Fruit fly (Drosophila melanogaster) whole organism, embryonic: Measurements from ENCODE around the gene stumps.

ENCODE experiments used
- ATbp ChIP-seq: fragments of 200-800 bp; sonication (Bioruptor generic); optimal IDR thresholded peaks from 2 replicates; lab custom pipeline; 2017; ENCODE audit warnings: missing biosample characterization, mild to moderate bottlenecking, missing genetic modification characterization, missing genetic modification reagents
- Atf3 ChIP-seq: fragments of 200-800 bp; sonication (Bioruptor generic); optimal IDR thresholded peaks from 3 replicates; lab custom pipeline; 2016; ENCODE audit warnings: missing biosample characterization, missing genetic modification characterization
- Atf6 ChIP-seq: fragments of 200-800 bp; sonication (Bioruptor generic); IDR thresholded peaks from 2 replicates; pipeline ENCODE4 v1.3.6; 2022; ENCODE audit warnings: missing biosample characterization, missing genetic modification characterization
- Awh ChIP-seq: fragments of 200-800 bp; sonication (Bioruptor generic); IDR thresholded peaks from 2 replicates; pipeline ENCODE4, ENCODE4 v1.3.6; 2022; ENCODE audit warnings: missing biosample characterization, missing genetic modification characterization
- BEAF-32 ChIP-seq: fragments of 200-800 bp; sonication (Bioruptor generic); optimal IDR thresholded peaks from 3 replicates; lab custom pipeline; 2017; ENCODE audit warnings: missing biosample characterization, missing genetic modification characterization, mild to moderate bottlenecking, moderate library complexity, missing genetic modification reagents
- BtbVII ChIP-seq: fragments of 200-800 bp; sonication (Bioruptor generic); optimal IDR thresholded peaks from 3 replicates; lab custom pipeline; 2017; ENCODE audit warnings: missing biosample characterization, mild to moderate bottlenecking, missing genetic modification characterization
- C15 ChIP-seq: fragments of 200-800 bp; sonication (Bioruptor generic); IDR thresholded peaks from 3 replicates; pipeline ENCODE4 v1.3.6; 2022; ENCODE audit warnings: missing biosample characterization, missing genetic modification characterization
- CG10321 ChIP-seq: fragments of 200-800 bp; sonication (Bioruptor generic); IDR thresholded peaks from 2 replicates; pipeline ENCODE4 v1.3.6; 2022; ENCODE audit warnings: missing biosample characterization, missing genetic modification characterization
- CG10565 ChIP-seq: fragments of 200-800 bp; sonication (Bioruptor generic); optimal IDR thresholded peaks from 3 replicates; lab custom pipeline; 2016; ENCODE audit warnings: missing biosample characterization, mild to moderate bottlenecking, missing genetic modification characterization
- CG11723 ChIP-seq: fragments of 200-800 bp; sonication (Bioruptor generic); optimal IDR thresholded peaks from 2 replicates; lab custom pipeline; 2017; ENCODE audit warnings: missing biosample characterization, mild to moderate bottlenecking, missing genetic modification characterization
- CG12236 ChIP-seq: fragments of 200-800 bp; sonication (Bioruptor generic); optimal IDR thresholded peaks from 2 replicates; lab custom pipeline; 2016; ENCODE audit warnings: missing biosample characterization, missing genetic modification characterization
- CG14014 ChIP-seq: fragments of 200-800 bp; sonication (Bioruptor generic); IDR thresholded peaks from 2 replicates; pipeline ENCODE4 v1.3.6; 2022; ENCODE audit warnings: missing biosample characterization, missing genetic modification characterization
- CG14050 ChIP-seq: fragments of 200-800 bp; sonication (Bioruptor generic); IDR thresholded peaks from 3 replicates; pipeline ENCODE4 v1.3.6; 2022; ENCODE audit warnings: missing biosample characterization, missing genetic modification characterization
- CG17359 ChIP-seq: fragments of 200-800 bp; sonication (Bioruptor generic); optimal IDR thresholded peaks from 3 replicates; lab custom pipeline; 2018; ENCODE audit warnings: missing biosample characterization, mild to moderate bottlenecking, missing genetic modification characterization, moderate library complexity
- CG18599 ChIP-seq: fragments of 200-800 bp; sonication (Bioruptor generic); optimal IDR thresholded peaks from 3 replicates; lab custom pipeline; 2017; ENCODE audit warnings: missing biosample characterization, missing genetic modification characterization, mild to moderate bottlenecking, moderate library complexity, missing genetic modification reagents
- CG3407 ChIP-seq: fragments of 200-800 bp; sonication (Bioruptor generic); optimal IDR thresholded peaks from 2 replicates; lab custom pipeline; 2018; ENCODE audit warnings: missing biosample characterization, mild to moderate bottlenecking, missing genetic modification characterization
- CG34224 ChIP-seq: fragments of 200-800 bp; sonication (Bioruptor generic); IDR thresholded peaks from 3 replicates; pipeline ENCODE4 v1.3.6; 2022; ENCODE audit warnings: missing biosample characterization, missing genetic modification characterization; ENCODE audit not compliant: partially characterized antibody
- CG3838 ChIP-seq: fragments of 200-800 bp; sonication (Bioruptor generic); optimal IDR thresholded peaks from 3 replicates; lab custom pipeline; 2016; ENCODE audit warnings: missing biosample characterization, missing genetic modification characterization
- CG4328 ChIP-seq: fragments of 200-800 bp; sonication (Bioruptor generic); optimal IDR thresholded peaks from 3 replicates; lab custom pipeline; 2017; ENCODE audit warnings: missing biosample characterization, missing genetic modification reagents, missing genetic modification characterization
- CG6791 ChIP-seq: fragments of 200-800 bp; sonication (Bioruptor generic); IDR thresholded peaks from 3 replicates; pipeline ENCODE4 v1.3.6; 2022; ENCODE audit warnings: missing biosample characterization, missing genetic modification characterization; ENCODE audit not compliant: partially characterized antibody
- CG7372 ChIP-seq: fragments of 200-800 bp; sonication (Bioruptor generic); IDR thresholded peaks from 2 replicates; pipeline ENCODE4 v1.3.6; 2022; ENCODE audit warnings: missing biosample characterization, missing genetic modification characterization
- CG7786 ChIP-seq: fragments of 200-800 bp; sonication (Bioruptor generic); optimal IDR thresholded peaks from 2 replicates; lab custom pipeline; 2016; ENCODE audit warnings: missing biosample characterization, missing genetic modification characterization
- CG7839 ChIP-seq: fragments of 200-800 bp; sonication (Bioruptor generic); optimal IDR thresholded peaks from 3 replicates; lab custom pipeline; 2018; ENCODE audit warnings: missing biosample characterization, mild to moderate bottlenecking, missing genetic modification characterization, moderate library complexity
- CG9437 ChIP-seq: fragments of 200-800 bp; sonication (Bioruptor generic); optimal IDR thresholded peaks from 2 replicates; lab custom pipeline; 2018; ENCODE audit warnings: missing biosample characterization, mild to moderate bottlenecking, missing genetic modification characterization
- D ChIP-seq, 2 experiments: fragments of 200-800 bp in 1 of 2; fragments of >200 bp in 1 of 2; sonication (Bioruptor generic) in 1 of 2; optimal IDR thresholded peaks; 2 replicates in 1 of 2; 3 replicates in 1 of 2; lab custom pipeline; 2017; ENCODE audit warnings: mild to moderate bottlenecking in 1 of 2, missing biosample characterization in 1 of 2, missing genetic modification characterization in 1 of 2, missing genetic modification reagents in 1 of 2
- D19B ChIP-seq: fragments of 200-800 bp; sonication (Bioruptor generic); optimal IDR thresholded peaks from 2 replicates; lab custom pipeline; 2017; ENCODE audit warnings: missing biosample characterization, mild to moderate bottlenecking, missing genetic modification characterization
- Fer2 ChIP-seq: fragments of 200-800 bp; sonication (Bioruptor generic); optimal IDR thresholded peaks from 2 replicates; lab custom pipeline; 2018; ENCODE audit warnings: missing biosample characterization, mild to moderate bottlenecking, missing genetic modification characterization, moderate library complexity
- H2.0 ChIP-seq: fragments of 200-800 bp; sonication (Bioruptor generic); IDR thresholded peaks from 2 replicates; pipeline ENCODE4 v1.3.6; 2022; ENCODE audit warnings: missing biosample characterization, missing genetic modification characterization
- Lhr ChIP-seq: fragments of 200-800 bp; sonication (Bioruptor generic); optimal IDR thresholded peaks from 3 replicates; lab custom pipeline; 2017; ENCODE audit warnings: mild to moderate bottlenecking, missing biosample characterization, missing genetic modification reagents, missing genetic modification characterization
- Lpt ChIP-seq: fragments of >200 bp; optimal IDR thresholded peaks from 2 replicates; lab custom pipeline; 2018; ENCODE audit warnings: missing biosample characterization, missing genetic modification characterization
- MBD-R2 ChIP-seq: fragments of 200-800 bp; sonication (Bioruptor generic); IDR thresholded peaks from 2 replicates; pipeline ENCODE4 v1.3.6; 2022; ENCODE audit warnings: missing biosample characterization, missing genetic modification characterization
- NC2β ChIP-seq: fragments of 200-800 bp; sonication (Bioruptor generic); optimal IDR thresholded peaks from 2 replicates; lab custom pipeline; 2016; ENCODE audit warnings: missing biosample characterization, missing genetic modification characterization
- Sry-β ChIP-seq: fragments of 200-800 bp; sonication (Bioruptor generic); optimal IDR thresholded peaks from 2 replicates; lab custom pipeline; 2018; ENCODE audit warnings: missing biosample characterization, mild to moderate bottlenecking, missing genetic modification characterization, moderate library complexity
- Stat92E ChIP-seq, 3 experiments: fragments of >200 bp in 2 of 3; fragments of 200-800 bp in 1 of 3; sonication (Bioruptor generic) in 1 of 3; optimal IDR thresholded peaks; 2 replicates each; lab custom pipeline; 2017 to 2019; ENCODE audit warnings: missing biosample characterization in 3 of 3, missing genetic modification characterization in 3 of 3, mild to moderate bottlenecking in 1 of 3, moderate library complexity in 1 of 3
- cato ChIP-seq: fragments of 200-800 bp; sonication (Bioruptor generic); optimal IDR thresholded peaks from 2 replicates; lab custom pipeline; 2016; ENCODE audit warnings: missing biosample characterization, missing genetic modification characterization, borderline replicate concordance
- crc ChIP-seq: fragments of 200-800 bp; sonication (Bioruptor generic); optimal IDR thresholded peaks from 2 replicates; lab custom pipeline; 2016; ENCODE audit warnings: missing biosample characterization, missing genetic modification characterization
- disco-r ChIP-seq: fragments of 200-800 bp; sonication (Bioruptor generic); optimal IDR thresholded peaks from 2 replicates; lab custom pipeline; 2016; ENCODE audit warnings: missing biosample characterization, missing genetic modification characterization
- fru ChIP-seq: fragments of >200 bp; optimal IDR thresholded peaks from 2 replicates; lab custom pipeline; 2017
- gcm ChIP-seq: fragments of 200-800 bp; sonication (Bioruptor generic); optimal IDR thresholded peaks from 2 replicates; lab custom pipeline; 2019; ENCODE audit warnings: missing biosample characterization, mild to moderate bottlenecking, missing genetic modification characterization, moderate library complexity
- ind ChIP-seq: fragments of 200-800 bp; sonication (Bioruptor generic); optimal IDR thresholded peaks from 3 replicates; lab custom pipeline; 2016; ENCODE audit warnings: missing biosample characterization, missing genetic modification characterization
- lilli ChIP-seq: fragments of 200-800 bp; sonication (Bioruptor generic); optimal IDR thresholded peaks from 3 replicates; lab custom pipeline; 2016; ENCODE audit warnings: missing biosample characterization, missing genetic modification characterization
- mam ChIP-seq: fragments of 200-800 bp; sonication (Bioruptor generic); optimal IDR thresholded peaks from 3 replicates; lab custom pipeline; 2016; ENCODE audit warnings: missing biosample characterization, missing genetic modification characterization
- mirr ChIP-seq: fragments of 200-800 bp; sonication (Bioruptor generic); optimal IDR thresholded peaks from 3 replicates; lab custom pipeline; 2018; ENCODE audit warnings: missing biosample characterization, mild to moderate bottlenecking, missing genetic modification characterization
- pros ChIP-seq: fragments of 200-800 bp; sonication (Bioruptor generic); optimal IDR thresholded peaks from 3 replicates; lab custom pipeline; 2019; ENCODE audit warnings: missing biosample characterization, mild to moderate bottlenecking, missing genetic modification characterization, moderate library complexity
- sqz ChIP-seq: fragments of 200-800 bp; sonication (Bioruptor generic); optimal IDR thresholded peaks from 3 replicates; lab custom pipeline; 2018; ENCODE audit warnings: missing biosample characterization, mild to moderate bottlenecking, missing genetic modification characterization
- tll ChIP-seq, 2 experiments: fragments of 200-800 bp in 1 of 2; fragments of >200 bp in 1 of 2; sonication (Bioruptor generic) in 1 of 2; optimal IDR thresholded peaks; 2 replicates each; lab custom pipeline; 2017 to 2019; ENCODE audit warnings: missing biosample characterization in 2 of 2, missing genetic modification characterization in 2 of 2, mild to moderate bottlenecking in 1 of 2, moderate library complexity in 1 of 2
- tna ChIP-seq: fragments of 200-800 bp; sonication (Bioruptor generic); IDR thresholded peaks from 2 replicates; pipeline ENCODE4 v1.3.6; 2022; ENCODE audit warnings: missing biosample characterization, missing genetic modification characterization; ENCODE audit not compliant: partially characterized antibody
- toy ChIP-seq: fragments of 200-800 bp; sonication (Bioruptor generic); IDR thresholded peaks from 2 replicates; pipeline ENCODE4 v1.3.6; 2022; ENCODE audit warnings: missing biosample characterization, missing genetic modification characterization

The stumps gene

dm6 chr3R:14608892-14609692 lies 32.1 kb downstream of the stumps start, which contains the start of gene CG14853 (continued):
- TF ChIP-seq lilli (GFP tag; lab: Kevin White, UChicago), result peak; percentile 70
- no peak for TF ChIP-seq CG6791 (GFP tag; lab: Robert Waterston, UW)
- no peak for TF ChIP-seq CG10321 (GFP tag; lab: Robert Waterston, UW)
- TF ChIP-seq mirr, result peak; percentile 78
- no peak for TF ChIP-seq fru (lab: Kevin White, UChicago)
- peak; percentile 39 for TF ChIP-seq mam (GFP tag; lab: Kevin White, UChicago)
- no peak for TF ChIP-seq D (optimal IDR thresholded peaks at IDR 0.05; lab: Kevin White, UChicago)
- TF ChIP-seq D (GFP tag; optimal IDR thresholded peaks at IDR 0.05; lab: Kevin White, UChicago), result peak; percentile 52
- no peak for TF ChIP-seq CG12236 (GFP tag; lab: Kevin White, UChicago)
- peak; percentile 93 for TF ChIP-seq CG7839 (tag; lab: Kevin White, UChicago)
- TF ChIP-seq CG10565 (GFP tag; lab: Kevin White, UChicago), result no peak
- no peak for TF ChIP-seq Lpt (GFP tag; lab: Kevin White, UChicago)
- TF ChIP-seq Fer2 (tag; lab: Kevin White, UChicago), result peak; percentile 25
- peak; percentile 62 for TF ChIP-seq ind (GFP tag; lab: Kevin White, UChicago)
- no peak for TF ChIP-seq tll (GFP tag; optimal IDR thresholded peaks at IDR 0.05; lab: Kevin White, UChicago)
- TF ChIP-seq crc (GFP tag; lab: Kevin White, UChicago), result no peak
- no peak for TF ChIP-seq C15 (GFP tag; lab: Robert Waterston, UW)
- TF ChIP-seq Atf3, result no peak
- TF ChIP-seq D19B, result peak; percentile 87
- TF ChIP-seq BtbVII (GFP tag; lab: Kevin White, UChicago), result peak; percentile 62
- no peak for TF ChIP-seq CG7786 (GFP tag; lab: Kevin White, UChicago)
- peak; percentile 62 for TF ChIP-seq CG4328 (GFP tag; lab: Kevin White, UChicago)
- TF ChIP-seq gcm (GFP tag; lab: Kevin White, UChicago), result peak; percentile 71
- no peak for TF ChIP-seq MBD-R2 (GFP tag; lab: Robert Waterston, UW)
- TF ChIP-seq NC2β (GFP tag; lab: Kevin White, UChicago), result no peak
- TF ChIP-seq pros (GFP tag; lab: Kevin White, UChicago), result no peak
- peak; percentile 84 for TF ChIP-seq CG9437 (GFP tag; lab: Kevin White, UChicago)
- no peak for TF ChIP-seq disco-r
- peak; percentile 88 for TF ChIP-seq Atf6 (GFP tag; lab: Robert Waterston, UW)
- peak; percentile 80 for TF ChIP-seq CG14050 (GFP tag; lab: Robert Waterston, UW)
- TF ChIP-seq CG3407 (GFP tag; lab: Kevin White, UChicago), result peak; percentile 36
- no peak for TF ChIP-seq BEAF-32 (GFP tag; lab: Kevin White, UChicago)
- peak; percentile 30 for TF ChIP-seq CG11723 (GFP tag; lab: Kevin White, UChicago)
- peak; percentile 24 for TF ChIP-seq Sry-β (GFP tag; lab: Kevin White, UChicago)
- no peak for TF ChIP-seq Stat92E (GFP tag; optimal IDR thresholded peaks at IDR 0.05; lab: Kevin White, UChicago)
- TF ChIP-seq CG7372 (GFP tag; lab: Robert Waterston, UW), result peak; percentile 67
- TF ChIP-seq toy (GFP tag; lab: Robert Waterston, UW), result no peak
- peak; percentile 84 for TF ChIP-seq CG17359
- peak; percentile 60 for TF ChIP-seq cato
- TF ChIP-seq tna (GFP tag; lab: Robert Waterston, UW), result no peak
- peak; percentile 50 for TF ChIP-seq sqz (GFP tag; lab: Kevin White, UChicago)
- peak; percentile 74 for TF ChIP-seq CG14014
- peak; percentile 75 for TF ChIP-seq H2.0 (GFP tag; lab: Robert Waterston, UW)
- no peak for TF ChIP-seq CG34224
- TF ChIP-seq Awh (GFP tag; lab: Robert Waterston, UW), result peak; percentile 59
- peak; percentile 76 for TF ChIP-seq ATbp (GFP tag; lab: Kevin White, UChicago)
- peak; percentile 22 for TF ChIP-seq Lhr
- peak; percentile 67 for TF ChIP-seq CG18599 (GFP tag; lab: Kevin White, UChicago)
- TF ChIP-seq CG3838, result peak; percentile 43
